Worm (Caenorhabditis elegans) whole organism, early embryonic: ENCODE results near the gene T04C12.8.

ENCODE experiments used
- B0310.2 ChIP-seq: sonication (generic microtip); optimal IDR thresholded peaks from 2 replicates; lab custom pipeline; 2016; ENCODE audit warnings: mild to moderate bottlenecking, missing genetic modification characterization, missing compliant biosample characterization
- F13C5.2 ChIP-seq: sonication (generic microtip); optimal IDR thresholded peaks from 2 replicates; lab custom pipeline; 2017; ENCODE audit warnings: mild to moderate bottlenecking, missing genetic modification characterization, inconsistent platforms, missing compliant biosample characterization
- aly-1 ChIP-seq: sonication (generic microtip); optimal IDR thresholded peaks from 2 replicates; lab custom pipeline; 2016; ENCODE audit warnings: missing genetic modification characterization, missing compliant biosample characterization
- ama-1 ChIP-seq: fragments of 150-350 bp; optimal IDR thresholded peaks from 2 replicates; lab custom pipeline; 2014
- ceh-13 ChIP-seq: fragments of 200-800 bp; sonication (Bioruptor generic); optimal IDR thresholded peaks from 2 replicates; lab custom pipeline; 2018; ENCODE audit warnings: mild to moderate bottlenecking, missing genetic modification characterization, missing compliant biosample characterization
- ceh-36 ChIP-seq: sonication (generic microtip); optimal IDR thresholded peaks from 2 replicates; lab custom pipeline; 2016; ENCODE audit warnings: missing genetic modification characterization, inconsistent platforms, missing compliant biosample characterization
- ets-7 ChIP-seq: sonication (generic microtip); optimal IDR thresholded peaks from 2 replicates; lab custom pipeline; 2016; ENCODE audit warnings: missing genotype, missing genetic modification characterization, missing compliant biosample characterization
- flt-1 ChIP-seq: fragments of 200-800 bp; sonication (Bioruptor generic); IDR thresholded peaks from 2 replicates; pipeline ENCODE4 v1.3.6; 2022; ENCODE audit warnings: missing genetic modification characterization, missing compliant biosample characterization
- hmg-4 ChIP-seq: fragments of 200-800 bp; sonication (Bioruptor generic); optimal IDR thresholded peaks from 2 replicates; lab custom pipeline; 2018; ENCODE audit warnings: mild to moderate bottlenecking, missing genetic modification characterization, missing compliant biosample characterization
- hnd-1 ChIP-seq: sonication (generic microtip); optimal IDR thresholded peaks from 2 replicates; lab custom pipeline; 2016; ENCODE audit warnings: missing genetic modification characterization, missing compliant biosample characterization

DNA sequence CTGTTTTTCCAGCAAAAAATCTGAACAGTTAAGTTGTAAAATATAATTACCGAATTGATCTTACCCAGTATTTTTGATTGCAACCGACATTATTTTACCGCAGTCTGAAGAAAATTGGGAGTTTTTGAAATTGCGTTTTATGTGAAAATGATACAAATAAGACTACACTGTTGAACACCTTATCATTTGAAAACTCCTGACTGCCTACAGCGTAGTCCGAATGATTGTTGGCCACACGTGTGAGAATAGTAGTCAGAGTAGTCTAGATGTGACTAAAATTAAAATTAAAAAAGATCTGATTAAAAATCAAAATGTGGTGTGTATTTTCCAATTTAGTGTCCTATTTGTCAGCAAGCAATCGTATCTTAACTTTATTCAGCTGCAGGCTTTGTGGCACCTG is 22.4 kb downstream of the T04C12.8 start, which contains the start of gene dhs-18:
- TF ChIP-seq ama-1 (lab: Kevin White, UChicago) (no peak), ceh-13 (GFP tag; lab: Kevin White, UChicago) (no peak), ets-7 (tag; lab: Kevin White, UChicago) (no peak), hnd-1 (no peak), B0310.2 (no peak), flt-1 (no peak), ceh-36 (tag; lab: Kevin White, UChicago) (no peak), aly-1 (tag; lab: Kevin White, UChicago) (no peak), F13C5.2 (no peak), hmg-4 (no peak)
